Worm (Caenorhabditis elegans): Measurements from ENCODE around the gene T22B2.5.

DNA sequence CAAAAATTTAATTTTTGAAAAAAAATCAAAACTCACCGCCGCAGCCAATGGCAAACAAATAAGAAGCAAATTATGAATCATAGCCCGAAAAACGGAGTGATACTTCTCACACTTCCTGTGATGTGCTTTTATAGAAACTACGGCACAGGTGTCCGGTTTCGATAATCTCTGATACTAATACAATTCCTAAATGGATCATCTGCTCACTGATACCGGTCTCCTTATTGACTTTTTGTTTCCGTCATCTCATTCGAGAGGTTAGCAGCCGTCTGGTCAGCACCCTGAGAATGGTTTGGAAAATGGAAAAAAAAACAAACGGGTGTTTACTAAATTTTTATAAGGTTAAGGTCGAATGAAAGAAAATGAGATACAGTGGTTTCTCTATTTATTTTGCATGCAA is 4.6 kb upstream of the T22B2.5 start, which contains the start of gene idpp-9:
- TF ChIP-seq ama-1 (optimal IDR thresholded peaks at IDR 0.05) (no peak), aly-2 (tag; optimal IDR thresholded peaks at IDR 0.05) (no peak), nhr-25 (tag; optimal IDR thresholded peaks at IDR 0.05) (no peak), R02D3.7 (tag; optimal IDR thresholded peaks at IDR 0.05) (no peak), ZK546.5 (tag; optimal IDR thresholded peaks at IDR 0.05) (no peak), gmeb-1 (tag; optimal IDR thresholded peaks at IDR 0.05) (no peak), ztf-4 (tag; optimal IDR thresholded peaks at IDR 0.05) (no peak)

Measured in whole organism, L2 larva.